Worm (Caenorhabditis elegans) whole organism, L4/young adult: Measurements from ENCODE around the gene fbxa-2.

Source experiments
- W03F9.2 ChIP-seq: fragments of 150-350 bp; optimal IDR thresholded peaks from 2 replicates; lab custom pipeline; 2014; ENCODE audit warnings: missing biosample characterization, missing genetic modification characterization
- dao-5 ChIP-seq: sonication (generic microtip); optimal IDR thresholded peaks from 2 replicates; lab custom pipeline; 2016; ENCODE audit warnings: missing genotype, missing genetic modification characterization, moderate library complexity, missing compliant biosample characterization
- him-1 ChIP-seq: sonication (generic microtip); optimal IDR thresholded peaks from 2 replicates; lab custom pipeline; 2016; ENCODE audit warnings: missing genotype, missing genetic modification reagents, missing genetic modification characterization, missing compliant biosample characterization

DNA sequence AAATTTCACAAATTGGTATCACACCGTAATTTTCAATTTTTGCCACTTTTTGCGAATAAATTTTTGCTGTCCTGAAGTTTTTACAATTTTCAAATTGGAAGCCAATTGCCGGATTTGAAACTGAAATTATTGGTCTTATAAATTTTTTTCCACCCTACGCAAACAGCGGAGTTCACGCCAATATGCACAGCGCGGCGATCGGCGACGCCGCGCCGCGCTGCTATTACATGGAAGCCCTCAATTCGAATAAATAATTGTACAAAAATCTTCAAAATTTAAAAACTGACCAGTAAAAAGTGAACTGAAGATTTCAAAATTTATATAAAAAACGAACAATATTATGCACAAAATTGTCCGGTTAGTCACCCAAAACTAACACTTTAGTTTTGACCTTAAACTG, 30.4 kb upstream of the fbxa-2 start:
- TF ChIP-seq him-1 (tag; lab: Kevin White, UChicago) (no peak), W03F9.2 (tag; lab: Kevin White, UChicago) (no peak), dao-5 (tag; lab: Kevin White, UChicago) (no peak)
